Fruit fly (Drosophila melanogaster): Measurements from ENCODE around the gene Nepl17.

Gene Nepl17

DNA sequence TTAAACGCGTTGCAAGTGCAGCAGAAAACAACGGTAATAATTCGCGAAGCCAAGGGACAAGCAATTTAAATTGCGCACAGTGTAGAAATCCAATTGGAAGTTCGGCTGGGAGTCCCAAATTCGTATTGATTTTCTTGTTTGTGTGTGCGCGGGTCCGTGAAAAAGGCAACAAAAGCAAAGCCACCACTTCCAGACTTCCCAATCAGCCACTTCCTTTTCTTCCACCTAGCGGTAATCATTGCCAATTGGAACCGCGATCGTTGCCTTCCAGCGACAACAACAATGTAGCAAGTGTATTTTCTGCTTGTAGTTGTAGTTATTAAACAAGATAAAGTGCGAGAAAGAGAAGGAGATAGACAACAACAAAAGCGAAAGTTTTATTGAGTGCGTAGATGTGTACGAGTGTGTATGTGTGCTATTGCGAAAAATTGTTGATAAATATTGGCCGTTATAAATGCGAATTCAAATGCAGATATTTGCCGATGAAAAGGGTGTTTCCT is 27.3 kb upstream of the Nepl17 start (continued):
- 0 out of 2 replicates have a peak, but pooled peaks have one; percentile 64 for TF ChIP-seq Awh (GFP tag; IDR thresholded peaks at IDR 0.05)
- TF ChIP-seq CG3847 (GFP tag; IDR thresholded peaks at IDR 0.05) = no peak
- TF ChIP-seq repo (GFP tag; optimal IDR thresholded peaks at IDR 0.05) = no peak
- no peak for TF ChIP-seq bcd (GFP tag; optimal IDR thresholded peaks at IDR 0.05)
- no peak for TF ChIP-seq CG17385 (GFP tag; optimal IDR thresholded peaks at IDR 0.05)
- TF ChIP-seq CG6765 (GFP tag; optimal IDR thresholded peaks at IDR 0.05) = peak; percentile 39
- no peak for TF ChIP-seq jumu (GFP tag; optimal IDR thresholded peaks at IDR 0.05)

DNA sequence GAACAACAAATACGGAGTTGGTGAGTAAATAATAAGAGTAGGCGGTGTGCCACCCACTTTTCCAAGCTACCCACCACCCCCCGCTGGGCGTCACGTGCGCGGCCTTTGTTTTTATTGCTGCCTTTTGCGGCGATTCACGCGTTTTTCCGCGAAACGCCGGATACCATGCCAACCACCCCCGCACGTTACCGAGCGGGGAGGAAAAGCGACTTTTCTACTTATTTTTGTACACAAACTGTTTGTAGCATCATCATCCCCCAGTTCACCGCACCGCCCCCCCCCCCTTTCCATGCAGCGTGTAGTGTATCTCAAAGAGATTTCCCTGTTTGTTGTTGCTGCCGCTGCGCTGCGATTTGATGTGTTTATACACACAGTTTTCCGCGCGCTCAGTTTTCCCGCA is 26.7 kb upstream of the Nepl17 start:
- TF ChIP-seq CG12769 (tag; optimal IDR thresholded peaks at IDR 0.05) (peak; percentile 30), Sin3A (optimal IDR thresholded peaks at IDR 0.05) (no peak), CG11398 (GFP tag; optimal IDR thresholded peaks at IDR 0.05) (no peak), pros (GFP tag; optimal IDR thresholded peaks at IDR 0.05) (peak; percentile 54), slou (GFP tag; optimal IDR thresholded peaks at IDR 0.05) (no peak), CG12155 (GFP tag; optimal IDR thresholded peaks at IDR 0.05) (no peak), kni (GFP tag; optimal IDR thresholded peaks at IDR 0.05) (peak; percentile 9), sens-2 (GFP tag; IDR thresholded peaks at IDR 0.05) (no peak), mld (GFP tag; IDR thresholded peaks at IDR 0.05; ENCODE audit: partially characterized antibody) (no peak), chinmo (GFP tag; IDR thresholded peaks at IDR 0.05; ENCODE audit: partially characterized antibody) (no peak), Atf6 (GFP tag; IDR thresholded peaks at IDR 0.05) (0 out of 2 replicates have a peak, but pooled peaks have one; percentile 11), D (optimal IDR thresholded peaks at IDR 0.05) (no peak), D (GFP tag; optimal IDR thresholded peaks at IDR 0.05) (no peak), CG10209 (GFP tag; optimal IDR thresholded peaks at IDR 0.05) (no peak), CG8089 (GFP tag; optimal IDR thresholded peaks at IDR 0.05) (no peak), CG2199 (GFP tag; IDR thresholded peaks at IDR 0.05) (0 out of 3 replicates have a peak, but pooled peaks have one; percentile 43), al (GFP tag; IDR thresholded peaks at IDR 0.05) (no peak), CG7372 (GFP tag; IDR thresholded peaks at IDR 0.05) (0 out of 2 replicates have a peak, but pooled peaks have one; percentile 16), CG14860 (GFP tag; IDR thresholded peaks at IDR 0.05; ENCODE audit: partially characterized antibody) (0 out of 3 replicates have a peak, but pooled peaks have one; percentile 31), Rfx (GFP tag; IDR thresholded peaks at IDR 0.05) (0 out of 2 replicates have a peak, but pooled peaks have one; percentile 17), Xrp1 (GFP tag; IDR thresholded peaks at IDR 0.05) (no peak), Dll (GFP tag; IDR thresholded peaks at IDR 0.05; ENCODE audit: partially characterized antibody) (no peak), CG2712 (tag; optimal IDR thresholded peaks at IDR 0.05) (no peak), CG3726 (GFP tag; IDR thresholded peaks at IDR 0.05) (no peak), bsh (GFP tag; optimal IDR thresholded peaks at IDR 0.05) (no peak), row (GFP tag; IDR thresholded peaks at IDR 0.05) (0 out of 3 replicates have a peak, but pooled peaks have one; percentile 19), nerfin-1 (tag; optimal IDR thresholded peaks at IDR 0.05) (peak; percentile 61), HLHmδ (GFP tag; optimal IDR thresholded peaks at IDR 0.05) (no peak), CG11093 (GFP tag; IDR thresholded peaks at IDR 0.05) (no peak), abd-A (tag; optimal IDR thresholded peaks at IDR 0.05) (peak; percentile 74), seq (GFP tag; IDR thresholded peaks at IDR 0.05) (peak; percentile 52; the same call in 1 of the 2 replicates), z (GFP tag; IDR thresholded peaks at IDR 0.05) (0 out of 3 replicates have a peak, but pooled peaks have one; percentile 38), knrl (GFP tag; IDR thresholded peaks at IDR 0.05; ENCODE audit: partially characterized antibody) (0 out of 3 replicates have a peak, but pooled peaks have one; percentile 16), dysf (GFP tag; IDR thresholded peaks at IDR 0.05) (0 out of 3 replicates have a peak, but pooled peaks have one; percentile 18), CG4360 (GFP tag; IDR thresholded peaks at IDR 0.05) (peak; percentile 61), Ptx1 (GFP tag; IDR thresholded peaks at IDR 0.05) (peak; percentile 19; the same call in 1 of the 2 replicates), vnd (GFP tag; IDR thresholded peaks at IDR 0.05; ENCODE audit: partially characterized antibody) (0 out of 3 replicates have a peak, but pooled peaks have one; percentile 29), Hr78 (GFP tag; optimal IDR thresholded peaks at IDR 0.05) (no peak), bigmax (GFP tag; optimal IDR thresholded peaks at IDR 0.05) (no peak), NK7.1 (GFP tag; optimal IDR thresholded peaks at IDR 0.05) (no peak), Adf1 (GFP tag; IDR thresholded peaks at IDR 0.05) (peak; percentile 12; the same call in 1 of the 2 replicates), CG1233 (GFP tag; optimal IDR thresholded peaks at IDR 0.05) (no peak)
